Worm (Caenorhabditis elegans): Measurements from ENCODE around the gene tac-1.

DNA sequence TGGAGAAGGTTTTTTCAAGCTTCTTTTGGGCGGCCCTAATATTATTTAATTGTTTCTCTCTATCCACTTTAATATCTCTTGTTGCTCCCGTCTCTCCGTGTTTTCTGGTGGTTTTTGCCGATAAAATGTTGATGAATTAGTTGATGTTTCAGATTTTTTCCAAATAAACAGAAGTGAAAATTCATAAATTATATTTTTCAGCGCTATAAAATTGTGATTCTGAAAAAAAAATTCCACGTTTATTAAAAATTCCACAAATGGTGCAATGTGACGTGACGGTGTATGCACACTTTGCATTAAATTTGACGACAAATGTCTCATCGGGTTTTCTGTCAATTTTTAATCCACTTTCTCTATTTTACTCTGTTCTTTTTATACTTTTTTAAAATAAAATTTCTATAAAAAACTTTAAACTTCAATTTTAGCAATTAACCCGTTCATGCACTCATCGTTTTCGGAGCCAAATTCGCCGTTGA is 44.4 kb upstream of the tac-1 start, which contains the start of gene tbc-20:
- no peak for TF ChIP-seq blmp-1 (tag; optimal IDR thresholded peaks at IDR 0.05)
- no peak for TF ChIP-seq snpc-4 (tag; optimal IDR thresholded peaks at IDR 0.05)
- no peak for TF ChIP-seq tbx-8 (GFP tag; optimal IDR thresholded peaks at IDR 0.05)
- TF ChIP-seq elt-1 (tag; optimal IDR thresholded peaks at IDR 0.05; ENCODE audit: borderline replicate concordance, insufficient read depth) = no peak
- no peak for TF ChIP-seq mep-1 (tag; optimal IDR thresholded peaks at IDR 0.05)
- no peak for TF ChIP-seq ceh-39 (tag; optimal IDR thresholded peaks at IDR 0.05)
- no peak for TF ChIP-seq unc-62 (GFP tag; optimal IDR thresholded peaks at IDR 0.05)
- TF ChIP-seq nhr-12 (tag; optimal IDR thresholded peaks at IDR 0.05) = no peak
- TF ChIP-seq unc-39 (tag; optimal IDR thresholded peaks at IDR 0.05) = no peak
- no peak for TF ChIP-seq pha-4 (tag; optimal IDR thresholded peaks at IDR 0.05)
- TF ChIP-seq nhr-28 (tag; optimal IDR thresholded peaks at IDR 0.05) = no peak
- no peak for TF ChIP-seq elt-3 (tag; optimal IDR thresholded peaks at IDR 0.05)
- no peak for TF ChIP-seq nhr-76 (tag; optimal IDR thresholded peaks at IDR 0.05)

Data from whole organism, mixed stage, embryonic.